Fruit fly (Drosophila melanogaster) S2 (cell line): ENCODE results near the gene CG8564.

Experiments used
- CG8478 ChIP-seq: fragments of >200 bp; optimal IDR thresholded peaks from 2 replicates; lab custom pipeline; 2018
- CTCF ChIP-seq, 2 experiments: fragments of >200 bp; optimal IDR thresholded peaks; 2 replicates each; lab custom pipeline; 2018

DNA sequence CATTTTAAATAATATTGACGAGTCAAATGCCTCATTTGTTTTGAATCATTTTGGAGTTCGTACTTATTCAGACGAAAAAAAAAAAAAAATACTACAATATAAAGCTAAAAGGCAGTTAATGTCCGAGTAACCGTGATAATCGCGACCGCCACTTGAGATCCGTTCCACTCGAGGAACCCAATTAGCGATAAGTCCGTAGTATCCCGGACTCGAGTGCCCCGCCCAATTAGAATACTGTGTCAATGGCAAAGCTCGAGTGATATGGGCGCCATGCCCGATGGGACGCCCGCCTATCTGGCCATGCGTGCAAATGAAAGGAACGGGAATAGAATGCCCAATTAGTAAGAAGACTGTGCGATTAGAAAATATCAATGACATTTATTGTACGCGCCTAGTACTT, 14.3 kb upstream of the CG8564 start:
- TF ChIP-seq CTCF (optimal IDR thresholded peaks at IDR 0.05; lab: Kevin White, UChicago) (no peak), CG8478 (lab: Kevin White, UChicago) (no peak)
